Fruit fly (Drosophila melanogaster): ENCODE measurements around the gene Gtpx.

Gene Gtpx

DNA sequence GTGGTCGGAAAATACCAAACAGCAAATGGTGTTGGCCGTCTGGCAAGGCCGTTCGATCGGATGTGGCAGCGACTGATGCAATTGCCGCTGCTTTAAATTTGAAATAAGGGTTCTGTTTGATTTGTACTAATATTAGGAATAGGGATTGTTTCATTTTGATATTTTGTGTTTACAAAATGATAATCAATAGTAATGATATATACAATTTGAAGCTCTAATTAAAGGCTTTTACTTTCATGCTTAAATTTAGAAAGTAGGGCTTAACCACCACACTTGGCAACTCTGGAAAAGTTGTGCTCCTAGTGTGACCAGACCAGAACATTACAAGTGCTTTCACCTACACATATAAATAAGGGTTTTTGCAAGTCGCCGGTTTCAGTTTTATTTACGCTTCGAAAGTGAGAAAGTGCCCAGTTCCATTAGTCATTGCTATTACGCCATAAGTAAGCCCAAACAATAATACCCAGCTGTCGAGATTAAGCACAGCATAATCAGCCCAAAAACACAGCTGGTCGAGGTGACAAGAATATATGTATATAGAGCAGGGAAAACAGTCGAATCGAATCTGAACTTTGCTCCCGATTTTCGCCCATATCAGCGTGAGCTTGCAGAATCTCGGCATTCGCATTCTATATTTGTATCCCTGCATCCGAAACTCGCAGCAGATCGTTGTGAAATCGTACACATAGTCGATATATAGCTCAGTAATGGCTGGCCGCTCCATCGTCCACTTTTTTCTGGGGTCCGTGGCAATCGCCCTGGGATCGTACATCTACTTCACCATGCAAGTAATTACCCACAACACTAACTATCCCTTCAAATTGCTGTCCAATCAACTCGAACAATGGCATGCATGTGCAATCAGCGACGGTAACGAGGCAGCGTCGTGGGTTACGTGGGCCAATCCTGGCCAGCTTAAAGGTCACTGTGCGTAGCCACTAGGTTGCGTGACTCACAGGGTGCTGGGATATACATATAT is at the start of gene Gtpx (continued):
- TF ChIP-seq Trl (optimal IDR thresholded peaks at IDR 0.05) (peak in 1 of 2 experiments; percentile 6), Trl (GFP tag; optimal IDR thresholded peaks at IDR 0.05) (peak; percentile 29), CG33557 (GFP tag; optimal IDR thresholded peaks at IDR 0.05) (no peak), Dbx (GFP tag; IDR thresholded peaks at IDR 0.05) (no peak), CG10543 (GFP tag; optimal IDR thresholded peaks at IDR 0.05) (peak; percentile 46), CG34422 (GFP tag; IDR thresholded peaks at IDR 0.05) (0 out of 3 replicates have a peak, but pooled peaks have one; percentile 20), Opbp (GFP tag; IDR thresholded peaks at IDR 0.05; ENCODE audit: partially characterized antibody) (no peak), zen2 (GFP tag; IDR thresholded peaks at IDR 0.05; ENCODE audit: partially characterized antibody) (no peak), sima (GFP tag; optimal IDR thresholded peaks at IDR 0.05) (no peak), Gug (GFP tag; IDR thresholded peaks at IDR 0.05) (no peak), pita (GFP tag; optimal IDR thresholded peaks at IDR 0.05) (no peak), Hr3 (GFP tag; optimal IDR thresholded peaks at IDR 0.05) (peak; percentile 41), CG10979 (tag; optimal IDR thresholded peaks at IDR 0.05) (no peak), Scr (GFP tag; IDR thresholded peaks at IDR 0.05; ENCODE audit: partially characterized antibody) (no peak), otp (GFP tag; IDR thresholded peaks at IDR 0.05) (no peak), CG12659 (GFP tag; optimal IDR thresholded peaks at IDR 0.05) (peak; percentile 84), CG5245 (GFP tag; optimal IDR thresholded peaks at IDR 0.05) (no peak), CG14860 (GFP tag; IDR thresholded peaks at IDR 0.05; ENCODE audit: partially characterized antibody) (no peak), Awh (GFP tag; IDR thresholded peaks at IDR 0.05) (no peak), CG1647 (GFP tag; optimal IDR thresholded peaks at IDR 0.05) (no peak), p53 (GFP tag; optimal IDR thresholded peaks at IDR 0.05) (peak; percentile 31), Doc2 (GFP tag; IDR thresholded peaks at IDR 0.05) (no peak), prd (optimal IDR thresholded peaks at IDR 0.05) (no peak), prd (GFP tag; IDR thresholded peaks at IDR 0.05) (peak; percentile 50; the same call in 1 of the 3 replicates), CG10321 (GFP tag; IDR thresholded peaks at IDR 0.05) (no peak), CG17802 (tag; optimal IDR thresholded peaks at IDR 0.05) (peak; percentile 15), aop (GFP tag; IDR thresholded peaks at IDR 0.05) (no peak), CkIIα-i1 (GFP tag; IDR thresholded peaks at IDR 0.05) (no peak), h (optimal IDR thresholded peaks at IDR 0.05) (no peak), CG9727 (GFP tag; optimal IDR thresholded peaks at IDR 0.05) (peak; percentile 26), CG6689 (GFP tag; IDR thresholded peaks at IDR 0.05) (no peak), CG16815 (GFP tag; optimal IDR thresholded peaks at IDR 0.05) (no peak), Max (GFP tag; optimal IDR thresholded peaks at IDR 0.05) (no peak), CG4617 (GFP tag; optimal IDR thresholded peaks at IDR 0.05; ENCODE audit: borderline replicate concordance) (peak; percentile 10), Dfd (GFP tag; optimal IDR thresholded peaks at IDR 0.05) (no peak), Antp (GFP tag; optimal IDR thresholded peaks at IDR 0.05) (peak; percentile 27), sc (optimal IDR thresholded peaks at IDR 0.05) (no peak), sc (GFP tag; optimal IDR thresholded peaks at IDR 0.05) (no peak), Atf6 (GFP tag; IDR thresholded peaks at IDR 0.05) (no peak), zen (tag; optimal IDR thresholded peaks at IDR 0.05) (peak; percentile 3), nerfin-2 (GFP tag; IDR thresholded peaks at IDR 0.05; ENCODE audit: partially characterized antibody) (no peak), CG11560 (tag; IDR thresholded peaks at IDR 0.05) (no peak), ems (GFP tag; optimal IDR thresholded peaks at IDR 0.05) (peak; percentile 34), vfl (GFP tag; optimal IDR thresholded peaks at IDR 0.05) (peak; percentile 9), Myb (GFP tag; optimal IDR thresholded peaks at IDR 0.05) (peak; percentile 86), fru (optimal IDR thresholded peaks at IDR 0.05) (no peak), ci (GFP tag; IDR thresholded peaks at IDR 0.05) (peak; percentile 21; the same call in 1 of the 3 replicates), Hmx (GFP tag; optimal IDR thresholded peaks at IDR 0.05) (no peak), pho (GFP tag; optimal IDR thresholded peaks at IDR 0.05) (peak; percentile 54), cad (GFP tag; optimal IDR thresholded peaks at IDR 0.05) (no peak), wor (GFP tag; IDR thresholded peaks at IDR 0.05) (no peak)
